Worm (Caenorhabditis elegans) whole organism, mixed stage, embryonic: Measurements from ENCODE around the gene F25B5.6.

Source experiments
- ceh-39 ChIP-seq: fragments of 150-350 bp; optimal IDR thresholded peaks from 2 replicates; lab custom pipeline; 2014; ENCODE audit warnings: missing biosample characterization, missing genetic modification characterization
- elt-3 ChIP-seq: fragments of 150-350 bp; optimal IDR thresholded peaks from 2 replicates; lab custom pipeline; 2014; ENCODE audit warnings: missing biosample characterization, missing genetic modification characterization
- mep-1 ChIP-seq: fragments of 150-350 bp; optimal IDR thresholded peaks from 2 replicates; lab custom pipeline; 2017; ENCODE audit warnings: missing biosample characterization, missing genetic modification reagents, missing genetic modification characterization, inconsistent platforms
- nhr-12 ChIP-seq: fragments of 150-350 bp; optimal IDR thresholded peaks from 2 replicates; lab custom pipeline; 2014; ENCODE audit warnings: missing biosample characterization, missing genetic modification characterization
- nhr-237 ChIP-seq: fragments of 150-350 bp; optimal IDR thresholded peaks from 2 replicates; lab custom pipeline; 2014; ENCODE audit warnings: missing biosample characterization, missing genetic modification characterization
- nhr-28 ChIP-seq: fragments of 150-350 bp; optimal IDR thresholded peaks from 2 replicates; lab custom pipeline; 2014; ENCODE audit warnings: missing biosample characterization, missing genetic modification characterization
- snpc-4 ChIP-seq: fragments of 150-350 bp; optimal IDR thresholded peaks from 2 replicates; lab custom pipeline; 2014; ENCODE audit warnings: missing biosample characterization, missing genetic modification characterization
- ztf-11 ChIP-seq: fragments of 150-350 bp; optimal IDR thresholded peaks from 2 replicates; lab custom pipeline; 2014; ENCODE audit warnings: missing biosample characterization, missing genetic modification characterization

DNA sequence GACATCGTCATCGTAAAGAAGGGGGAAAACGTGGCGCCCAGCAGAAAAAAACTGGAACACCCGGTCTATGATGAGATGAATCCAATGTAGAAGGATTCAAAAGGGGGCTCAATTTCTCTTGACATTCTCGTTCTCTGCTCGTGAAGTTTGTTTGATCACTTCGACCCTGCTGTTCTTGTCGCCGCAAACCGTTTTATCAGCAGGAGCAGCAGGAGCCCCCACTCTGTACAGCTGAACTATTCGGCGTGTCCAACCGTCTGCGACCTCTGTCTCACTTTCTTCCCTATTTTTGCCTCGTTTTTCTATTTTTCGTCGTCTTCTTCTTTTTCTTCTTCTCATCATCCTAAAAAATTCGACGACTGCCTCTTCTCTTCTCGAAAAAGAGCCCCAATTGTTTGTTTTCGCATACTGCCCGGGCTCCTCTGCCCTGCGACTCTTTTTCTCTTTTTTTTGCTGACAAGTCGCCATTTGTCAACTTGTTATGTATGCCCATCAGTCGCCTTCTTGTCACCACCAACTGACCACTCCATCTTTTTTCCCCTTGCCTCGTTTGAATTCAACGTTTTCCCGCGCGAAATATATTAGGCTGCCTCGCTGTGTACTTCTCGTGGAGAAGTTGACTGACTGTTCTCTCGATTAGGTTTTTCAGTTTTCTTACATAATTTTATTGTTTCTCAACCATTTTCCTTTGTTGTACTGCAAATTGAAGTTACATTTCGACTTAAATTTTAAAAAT lies 40.6 kb upstream of the F25B5.6 start:
- no peak for TF ChIP-seq nhr-28 (tag; lab: Kevin White, UChicago)
- TF ChIP-seq nhr-12 (tag; lab: Kevin White, UChicago): no peak
- TF ChIP-seq nhr-237 (tag; lab: Kevin White, UChicago): no peak
- no peak for TF ChIP-seq mep-1 (tag; lab: Kevin White, UChicago)
- TF ChIP-seq elt-3 (tag; lab: Kevin White, UChicago): no peak
- TF ChIP-seq ceh-39: no peak
- TF ChIP-seq snpc-4 (tag; lab: Kevin White, UChicago): no peak
- no peak for TF ChIP-seq ztf-11
